Worm (Caenorhabditis elegans): ENCODE data around the gene zyg-9.

ce11 chrII:8464448-8464898, 6.9 kb downstream of the zyg-9 start, which contains the start of gene fars-3:
- TF ChIP-seq unc-62 (GFP tag; optimal IDR thresholded peaks at IDR 0.05): no peak
- peak; percentile 93 for TF ChIP-seq ces-1 (GFP tag; optimal IDR thresholded peaks at IDR 0.05)
- no peak for TF ChIP-seq mls-2 (tag; optimal IDR thresholded peaks at IDR 0.05)

Data from whole organism, mixed stage, embryonic.